Fruit fly (Drosophila melanogaster): Measurements from ENCODE around the gene Or98b.

Gene Or98b

dm6 chr3R:28330266-28331125 is 21.5 kb upstream of the Or98b start (continued):
- TF ChIP-seq CG2678 (tag; optimal IDR thresholded peaks at IDR 0.05) (no peak), CG3726 (GFP tag; IDR thresholded peaks at IDR 0.05) (no peak), ems (GFP tag; optimal IDR thresholded peaks at IDR 0.05) (no peak), mam (GFP tag; optimal IDR thresholded peaks at IDR 0.05) (no peak), Hr51 (GFP tag; optimal IDR thresholded peaks at IDR 0.05) (no peak), rib (GFP tag; IDR thresholded peaks at IDR 0.05) (no peak), scrt (GFP tag; optimal IDR thresholded peaks at IDR 0.05) (peak; percentile 93), Myb (GFP tag; optimal IDR thresholded peaks at IDR 0.05) (no peak), Optix (GFP tag; IDR thresholded peaks at IDR 0.05) (no peak), CG3281 (GFP tag; optimal IDR thresholded peaks at IDR 0.05) (peak; percentile 33), CG9932 (GFP tag; IDR thresholded peaks at IDR 0.05) (no peak), CG13296 (GFP tag; optimal IDR thresholded peaks at IDR 0.05) (no peak), CG12659 (GFP tag; optimal IDR thresholded peaks at IDR 0.05) (no peak), schlank (tag; optimal IDR thresholded peaks at IDR 0.05) (no peak), Scr (GFP tag; IDR thresholded peaks at IDR 0.05; ENCODE audit: partially characterized antibody) (peak; percentile 44), yki (optimal IDR thresholded peaks at IDR 0.05) (peak; percentile 43), CG12236 (GFP tag; optimal IDR thresholded peaks at IDR 0.05) (no peak), Fer2 (tag; optimal IDR thresholded peaks at IDR 0.05) (no peak), CG14441 (GFP tag; IDR thresholded peaks at IDR 0.05) (no peak), Trl (optimal IDR thresholded peaks at IDR 0.05) (peak; percentile 88 to 94), Trl (GFP tag; optimal IDR thresholded peaks at IDR 0.05) (no peak), trem (tag; optimal IDR thresholded peaks at IDR 0.05) (peak; percentile 38), CG14710 (tag; optimal IDR thresholded peaks at IDR 0.05) (no peak), CG15514 (GFP tag; optimal IDR thresholded peaks at IDR 0.05) (peak; percentile 12), CG16813 (GFP tag; IDR thresholded peaks at IDR 0.05; ENCODE audit: partially characterized antibody) (no peak), CG18599 (GFP tag; optimal IDR thresholded peaks at IDR 0.05) (peak; percentile 61), HmgZ (tag; optimal IDR thresholded peaks at IDR 0.05) (peak; percentile 21), fd3F (GFP tag; optimal IDR thresholded peaks at IDR 0.05) (no peak), CG12219 (GFP tag; optimal IDR thresholded peaks at IDR 0.05) (peak; percentile 5), CG8944 (GFP tag; optimal IDR thresholded peaks at IDR 0.05) (no peak), Aef1 (GFP tag; IDR thresholded peaks at IDR 0.05) (no peak), CG8765 (GFP tag; IDR thresholded peaks at IDR 0.05) (no peak), CG7786 (GFP tag; optimal IDR thresholded peaks at IDR 0.05) (no peak), fd64A (GFP tag; optimal IDR thresholded peaks at IDR 0.05) (no peak), CG4360 (GFP tag; IDR thresholded peaks at IDR 0.05) (no peak), CG2875 (GFP tag; optimal IDR thresholded peaks at IDR 0.05) (no peak), ash1 (GFP tag; optimal IDR thresholded peaks at IDR 0.05) (peak; percentile 34), CG11398 (GFP tag; optimal IDR thresholded peaks at IDR 0.05) (no peak), CG8388 (GFP tag; optimal IDR thresholded peaks at IDR 0.05) (no peak), tio (GFP tag; optimal IDR thresholded peaks at IDR 0.05) (no peak), slbo (GFP tag; IDR thresholded peaks at IDR 0.05) (no peak), fru (optimal IDR thresholded peaks at IDR 0.05) (no peak), CG17361 (GFP tag; IDR thresholded peaks at IDR 0.05) (no peak), Spps (tag; optimal IDR thresholded peaks at IDR 0.05) (no peak), D19B (GFP tag; optimal IDR thresholded peaks at IDR 0.05) (no peak), CG10209 (GFP tag; optimal IDR thresholded peaks at IDR 0.05) (no peak), CG31224 (GFP tag; IDR thresholded peaks at IDR 0.05) (no peak), lola (GFP tag; optimal IDR thresholded peaks at IDR 0.05) (no peak), NC2β (GFP tag; optimal IDR thresholded peaks at IDR 0.05) (no peak), CG2889 (GFP tag; IDR thresholded peaks at IDR 0.05) (no peak)
